Worm (Caenorhabditis elegans) whole organism, L3 larva: ENCODE results near the gene enpp-1.

Source experiments
- nhr-25 ChIP-seq: sonication (generic microtip); optimal IDR thresholded peaks from 2 replicates; lab custom pipeline; 2017; ENCODE audit warnings: missing biosample characterization, missing genetic modification characterization
- pha-4 ChIP-seq: fragments of 150-350 bp; optimal IDR thresholded peaks from 2 replicates; lab custom pipeline; 2014; ENCODE audit warnings: missing biosample characterization, missing genetic modification reagents, missing genetic modification characterization
- unc-62 ChIP-seq: fragments of 150-350 bp; sonication (generic microtip); optimal IDR thresholded peaks from 4 replicates; lab custom pipeline; 2014; ENCODE audit warnings: missing biosample characterization, missing genetic modification reagents, missing genetic modification characterization

ce11 chrV:12115150-12115549, 16.1 kb upstream of the enpp-1 start:
- TF ChIP-seq unc-62 (GFP tag; lab: Kevin White, UChicago): no peak
- no peak for TF ChIP-seq pha-4 (tag; lab: Kevin White, UChicago)
- no peak for TF ChIP-seq nhr-25
